Worm (Caenorhabditis elegans): ENCODE measurements around the gene csp-1.

ce11 chrII:13617808-13618207 is 16.8 kb downstream of the csp-1 start, which contains the start of gene gst-12:
- TF ChIP-seq mdl-1 (tag; optimal IDR thresholded peaks at IDR 0.05) (no peak), attf-4 (tag; optimal IDR thresholded peaks at IDR 0.05) (no peak), lsy-2 (tag; optimal IDR thresholded peaks at IDR 0.05) (no peak), ceh-82 (tag; optimal IDR thresholded peaks at IDR 0.05) (no peak), nhr-6 (tag; optimal IDR thresholded peaks at IDR 0.05) (no peak), hlh-30 (tag; optimal IDR thresholded peaks at IDR 0.05; ENCODE audit: insufficient read depth) (no peak), ceh-44 (GFP tag; IDR thresholded peaks at IDR 0.05) (no peak)

Measured in whole organism, L4 larva.